Fruit fly (Drosophila melanogaster) whole organism, embryonic: Measurements from ENCODE around the gene Polr3H.

Source experiments
- CG14860 ChIP-seq: fragments of 200-800 bp; sonication (Bioruptor generic); IDR thresholded peaks from 3 replicates; pipeline ENCODE4 v1.3.6; 2022; ENCODE audit warnings: missing biosample characterization, missing genetic modification characterization; ENCODE audit not compliant: partially characterized antibody
- dan ChIP-seq: fragments of 200-800 bp; sonication (Bioruptor generic); IDR thresholded peaks from 2 replicates; pipeline ENCODE4 v1.3.6; 2022; ENCODE audit warnings: missing biosample characterization, missing genetic modification characterization
- dm ChIP-seq: fragments of 200-800 bp; sonication (Bioruptor generic); optimal IDR thresholded peaks from 3 replicates; lab custom pipeline; 2016; ENCODE audit warnings: missing biosample characterization, missing genetic modification characterization
- sug ChIP-seq: fragments of 200-800 bp; optimal IDR thresholded peaks from 2 replicates; lab custom pipeline; 2019; ENCODE audit warnings: missing biosample characterization, mild to moderate bottlenecking, missing genetic modification characterization, moderate library complexity

DNA sequence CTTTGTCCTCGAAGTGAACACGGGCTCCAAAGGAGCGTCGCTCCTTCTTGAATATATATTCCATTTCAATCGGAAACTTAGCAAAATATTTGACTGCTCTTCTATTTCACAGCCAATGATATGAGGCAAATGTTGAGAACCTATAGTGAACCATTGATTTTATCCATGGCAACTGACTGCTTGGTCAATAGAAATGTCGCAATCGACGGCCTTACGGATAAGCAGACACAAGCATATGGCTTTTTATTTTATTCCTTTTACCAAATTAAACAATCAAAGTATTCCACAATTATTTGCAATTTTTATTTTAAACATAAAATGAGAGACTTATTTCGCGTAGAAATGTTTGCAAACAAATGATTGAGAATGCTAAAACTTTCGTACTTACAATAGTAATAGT lies 50.6 kb downstream of the Polr3H start, which contains the start of gene Dnai2:
- TF ChIP-seq sug (tag; lab: Kevin White, UChicago) (no peak), CG14860 (GFP tag; lab: Robert Waterston, UW) (no peak), dan (no peak), dm (GFP tag; lab: Kevin White, UChicago) (no peak)
